Fruit fly (Drosophila melanogaster): ENCODE results near the gene PIG-S.

DNA sequence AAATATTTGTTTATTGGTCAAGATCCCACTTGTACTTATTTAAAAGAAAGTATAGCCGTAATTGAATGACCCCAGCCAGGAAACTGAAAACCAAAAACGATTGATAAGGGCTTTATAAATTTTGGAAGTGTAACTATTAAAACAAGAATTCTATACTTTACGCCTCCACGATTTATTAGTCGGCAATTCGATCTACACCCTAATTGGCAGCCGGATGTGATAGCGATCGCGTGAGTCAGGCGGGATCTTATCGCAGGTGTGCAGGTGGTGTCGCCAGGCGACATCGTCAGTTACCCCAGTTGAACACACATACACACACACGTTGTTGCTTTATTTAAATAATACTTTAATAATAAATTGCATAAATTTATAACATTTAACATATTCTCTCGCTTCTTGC is 16.9 kb upstream of the PIG-S start:
- TF ChIP-seq CG12768 (GFP tag; optimal IDR thresholded peaks at IDR 0.05) = no peak
- no peak for TF ChIP-seq Crg-1 (GFP tag; optimal IDR thresholded peaks at IDR 0.05)

Measured in whole organism, adult.